Fruit fly (Drosophila melanogaster): ENCODE measurements around the gene CG5886.

CG5886 gene

dm6 chr3R:25876639-25877038, 25.2 kb downstream of the CG5886 start:
- no peak for TF ChIP-seq CG17806 (tag; optimal IDR thresholded peaks at IDR 0.05)
- TF ChIP-seq CG34367 (tag; optimal IDR thresholded peaks at IDR 0.05): no peak
- TF ChIP-seq CG12605 (GFP tag; IDR thresholded peaks at IDR 0.05): no peak
- TF ChIP-seq CG9948 (tag; optimal IDR thresholded peaks at IDR 0.05): no peak
- TF ChIP-seq Snoo (tag; optimal IDR thresholded peaks at IDR 0.05): no peak

- TF ChIP-seq CG14655 (GFP tag; optimal IDR thresholded peaks at IDR 0.05) (no peak), EcR (GFP tag; optimal IDR thresholded peaks at IDR 0.05) (peak; percentile 78), CG15710 (tag; optimal IDR thresholded peaks at IDR 0.05) (no peak), CG12605 (GFP tag; IDR thresholded peaks at IDR 0.05) (no peak), D1 (tag; optimal IDR thresholded peaks at IDR 0.05) (no peak), gl (tag; optimal IDR thresholded peaks at IDR 0.05) (no peak), Pif1B (GFP tag; optimal IDR thresholded peaks at IDR 0.05) (no peak), CG32121 (GFP tag; IDR thresholded peaks at IDR 0.05) (no peak), CG34367 (tag; optimal IDR thresholded peaks at IDR 0.05) (no peak)
These were observed 25.6 kb downstream of the CG5886 start for dm6 chr3R:25877064-25877463.

dm6 chr3R:25879324-25879766, 27.9 kb downstream of the CG5886 start:
- TF ChIP-seq CG10348 (GFP tag; IDR thresholded peaks at IDR 0.05): no peak
- TF ChIP-seq CG17806 (tag; optimal IDR thresholded peaks at IDR 0.05): peak; percentile 1
- no peak for TF ChIP-seq D1 (tag; optimal IDR thresholded peaks at IDR 0.05)
- peak; percentile 82 for TF ChIP-seq Ets98B (GFP tag; IDR thresholded peaks at IDR 0.05)
- no peak for TF ChIP-seq Snoo (tag; optimal IDR thresholded peaks at IDR 0.05)
- peak; percentile 38 for TF ChIP-seq Pif1A (GFP tag; optimal IDR thresholded peaks at IDR 0.05)
- peak; percentile 49; the same call in 1 of the 2 replicates for TF ChIP-seq CG12605 (GFP tag; IDR thresholded peaks at IDR 0.05)
- TF ChIP-seq rn (GFP tag; IDR thresholded peaks at IDR 0.05): peak; percentile 13; the same call in 1 of the 2 replicates
- TF ChIP-seq CG14655 (GFP tag; optimal IDR thresholded peaks at IDR 0.05): peak; percentile 68
- TF ChIP-seq CG32121 (GFP tag; IDR thresholded peaks at IDR 0.05): peak; percentile 70
- no peak for TF ChIP-seq EcR (GFP tag; optimal IDR thresholded peaks at IDR 0.05)
- peak; percentile 19 for TF ChIP-seq CG8159 (tag; optimal IDR thresholded peaks at IDR 0.05)
- TF ChIP-seq CG8301 (tag; optimal IDR thresholded peaks at IDR 0.05): peak; percentile 73

- TF ChIP-seq Snoo (tag; optimal IDR thresholded peaks at IDR 0.05): peak; percentile 48
- TF ChIP-seq gl (tag; optimal IDR thresholded peaks at IDR 0.05): no peak
- peak; percentile 4 for TF ChIP-seq Pif1A (GFP tag; optimal IDR thresholded peaks at IDR 0.05)
- no peak for TF ChIP-seq fd96Ca (GFP tag; IDR thresholded peaks at IDR 0.05)
- peak; percentile 42 for TF ChIP-seq CG13204 (GFP tag; optimal IDR thresholded peaks at IDR 0.05)
- TF ChIP-seq CG8159 (tag; optimal IDR thresholded peaks at IDR 0.05): peak; percentile 63
- TF ChIP-seq CG32121 (GFP tag; IDR thresholded peaks at IDR 0.05): peak; percentile 59; the same call in 1 of the 2 replicates
- peak; percentile 67 for TF ChIP-seq CG9948 (tag; optimal IDR thresholded peaks at IDR 0.05)
- peak; percentile 14 for TF ChIP-seq CG34367 (tag; optimal IDR thresholded peaks at IDR 0.05)
- no peak for TF ChIP-seq D1 (tag; optimal IDR thresholded peaks at IDR 0.05)
- peak; percentile 11; the same call in 1 of the 2 replicates for TF ChIP-seq Ets98B (GFP tag; IDR thresholded peaks at IDR 0.05)
- TF ChIP-seq rn (GFP tag; IDR thresholded peaks at IDR 0.05): 0 out of 2 replicates have a peak, but pooled peaks have one; percentile 18
- no peak for TF ChIP-seq CG10348 (GFP tag; IDR thresholded peaks at IDR 0.05)
- peak; percentile 59 for TF ChIP-seq CG15710 (tag; optimal IDR thresholded peaks at IDR 0.05)
- TF ChIP-seq CG14655 (GFP tag; optimal IDR thresholded peaks at IDR 0.05): peak; percentile 63
- peak; percentile 1 for TF ChIP-seq Pif1B (GFP tag; optimal IDR thresholded peaks at IDR 0.05)
- peak; percentile 11 for TF ChIP-seq CG12605 (GFP tag; IDR thresholded peaks at IDR 0.05)
- peak; percentile 61 for TF ChIP-seq CG4496 (GFP tag; IDR thresholded peaks at IDR 0.05)
- no peak for TF ChIP-seq EcR (GFP tag; optimal IDR thresholded peaks at IDR 0.05)
- peak; percentile 57 for TF ChIP-seq CG17806 (tag; optimal IDR thresholded peaks at IDR 0.05)
- no peak for TF ChIP-seq CG8301 (tag; optimal IDR thresholded peaks at IDR 0.05)
These were observed 29.0 kb downstream of the CG5886 start for dm6 chr3R:25880198-25880970.

dm6 chr3R:25880971-25881809, 29.8 kb downstream of the CG5886 start, which contains the start of gene Tsp96F:
Tsp96F (minus strand) TSS chr3R:25881427.
- TF ChIP-seq D1 (tag; optimal IDR thresholded peaks at IDR 0.05): peak; percentile 18
- TF ChIP-seq CG10348 (GFP tag; IDR thresholded peaks at IDR 0.05): no peak
- peak; percentile 42 for TF ChIP-seq CG12605 (GFP tag; IDR thresholded peaks at IDR 0.05)
- TF ChIP-seq CG34367 (tag; optimal IDR thresholded peaks at IDR 0.05): no peak
- TF ChIP-seq Pif1B (GFP tag; optimal IDR thresholded peaks at IDR 0.05): no peak
- TF ChIP-seq CG15710 (tag; optimal IDR thresholded peaks at IDR 0.05): no peak
- TF ChIP-seq CG4496 (GFP tag; IDR thresholded peaks at IDR 0.05): 0 out of 3 replicates have a peak, but pooled peaks have one; percentile 40
- TF ChIP-seq EcR (GFP tag; optimal IDR thresholded peaks at IDR 0.05): peak; percentile 14

- TF ChIP-seq Snoo (tag; optimal IDR thresholded peaks at IDR 0.05): no peak
- no peak for TF ChIP-seq CG14655 (GFP tag; optimal IDR thresholded peaks at IDR 0.05)
- TF ChIP-seq CG9948 (tag; optimal IDR thresholded peaks at IDR 0.05): no peak
- no peak for TF ChIP-seq CG10348 (GFP tag; IDR thresholded peaks at IDR 0.05)
- TF ChIP-seq Pif1A (GFP tag; optimal IDR thresholded peaks at IDR 0.05): no peak
- TF ChIP-seq CG15710 (tag; optimal IDR thresholded peaks at IDR 0.05): no peak
- TF ChIP-seq EcR (GFP tag; optimal IDR thresholded peaks at IDR 0.05): no peak
- TF ChIP-seq Pif1B (GFP tag; optimal IDR thresholded peaks at IDR 0.05): no peak
- no peak for TF ChIP-seq CG8159 (tag; optimal IDR thresholded peaks at IDR 0.05)
- no peak for TF ChIP-seq CG32121 (GFP tag; IDR thresholded peaks at IDR 0.05)
- TF ChIP-seq fd96Ca (GFP tag; IDR thresholded peaks at IDR 0.05): no peak
- TF ChIP-seq D1 (tag; optimal IDR thresholded peaks at IDR 0.05): no peak
- no peak for TF ChIP-seq CG12605 (GFP tag; IDR thresholded peaks at IDR 0.05)
- no peak for TF ChIP-seq CG34367 (tag; optimal IDR thresholded peaks at IDR 0.05)
These were observed 30.5 kb downstream of the CG5886 start, which contains the start of gene SppL for dm6 chr3R:25881915-25882314. SppL (plus strand) TSS chr3R:25881984.

Data from whole organism, pupa.